Fruit fly (Drosophila melanogaster) whole organism, pupa: Measurements from ENCODE around the gene htl.
A peak's percentile ranks its signal among the peaks of the same experiment; 100 is the strongest.

Experiments used
- CG10348 ChIP-seq: fragments of 200-800 bp; sonication (Bioruptor generic); IDR thresholded peaks from 2 replicates; pipeline ENCODE4 v1.3.6; 2022; ENCODE audit warnings: missing biosample characterization, missing genetic modification characterization
- CG12605 ChIP-seq: fragments of 200-800 bp; sonication (Bioruptor generic); IDR thresholded peaks from 2 replicates; pipeline ENCODE4 v1.3.6; 2022; ENCODE audit warnings: missing biosample characterization, missing genetic modification characterization
- CG13204 ChIP-seq: fragments of 200-800 bp; sonication (Bioruptor generic); optimal IDR thresholded peaks from 2 replicates; lab custom pipeline; 2018; ENCODE audit warnings: missing biosample characterization, mild to moderate bottlenecking, missing genetic modification characterization, moderate library complexity
- CG14655 ChIP-seq: fragments of 200-800 bp; sonication (Bioruptor generic); optimal IDR thresholded peaks from 3 replicates; lab custom pipeline; 2017; ENCODE audit warnings: mild to moderate bottlenecking, missing biosample characterization, missing genetic modification reagents, missing genetic modification characterization
- CG15710 ChIP-seq: fragments of 200-800 bp; sonication (Bioruptor generic); optimal IDR thresholded peaks from 2 replicates; lab custom pipeline; 2018; ENCODE audit warnings: missing biosample characterization, mild to moderate bottlenecking, missing genetic modification characterization, moderate library complexity
- CG17806 ChIP-seq: fragments of 200-800 bp; sonication (Bioruptor generic); optimal IDR thresholded peaks from 2 replicates; lab custom pipeline; 2018; ENCODE audit warnings: missing biosample characterization, mild to moderate bottlenecking, missing genetic modification characterization, moderate library complexity
- CG32121 ChIP-seq: fragments of 200-800 bp; sonication (Bioruptor generic); IDR thresholded peaks from 2 replicates; pipeline ENCODE4 v1.3.6; 2022; ENCODE audit warnings: missing biosample characterization, missing genetic modification characterization
- CG34367 ChIP-seq: fragments of 200-800 bp; sonication (Bioruptor generic); optimal IDR thresholded peaks from 2 replicates; lab custom pipeline; 2018; ENCODE audit warnings: missing biosample characterization, mild to moderate bottlenecking, missing genetic modification characterization
- CG4496 ChIP-seq: fragments of 200-800 bp; sonication (Bioruptor generic); IDR thresholded peaks from 3 replicates; pipeline ENCODE4 v1.3.6; 2022; ENCODE audit warnings: missing biosample characterization, missing genetic modification characterization
- CG8159 ChIP-seq: fragments of 200-800 bp; sonication (Bioruptor generic); optimal IDR thresholded peaks from 3 replicates; lab custom pipeline; 2018; ENCODE audit warnings: missing biosample characterization, mild to moderate bottlenecking, missing genetic modification characterization, moderate library complexity
- CG8301 ChIP-seq: fragments of 200-800 bp; sonication (Bioruptor generic); optimal IDR thresholded peaks from 2 replicates; lab custom pipeline; 2018; ENCODE audit warnings: missing biosample characterization, mild to moderate bottlenecking, missing genetic modification characterization
- CG9948 ChIP-seq: fragments of 200-800 bp; sonication (Bioruptor generic); optimal IDR thresholded peaks from 2 replicates; lab custom pipeline; 2018; ENCODE audit warnings: missing biosample characterization, mild to moderate bottlenecking, missing genetic modification characterization, moderate library complexity
- D1 ChIP-seq: fragments of 200-800 bp; sonication (Bioruptor generic); optimal IDR thresholded peaks from 2 replicates; lab custom pipeline; 2018; ENCODE audit warnings: missing biosample characterization, mild to moderate bottlenecking, missing genetic modification characterization, moderate library complexity
- EcR ChIP-seq: fragments of 200-800 bp; sonication (Bioruptor generic); optimal IDR thresholded peaks from 3 replicates; lab custom pipeline; 2019; ENCODE audit warnings: missing biosample characterization, missing genetic modification characterization, mild to moderate bottlenecking, moderate library complexity, missing genetic modification reagents
- Ets98B ChIP-seq: fragments of 200-800 bp; sonication (Bioruptor generic); IDR thresholded peaks from 2 replicates; pipeline ENCODE4 v1.3.6; 2022; ENCODE audit warnings: missing biosample characterization, missing genetic modification characterization
- Pif1A ChIP-seq: fragments of 200-800 bp; sonication (Bioruptor generic); optimal IDR thresholded peaks from 3 replicates; lab custom pipeline; 2016; ENCODE audit warnings: missing biosample characterization, missing genetic modification characterization
- Pif1B ChIP-seq: fragments of 200-800 bp; sonication (Bioruptor generic); optimal IDR thresholded peaks from 3 replicates; lab custom pipeline; 2016; ENCODE audit warnings: missing biosample characterization, missing genetic modification characterization
- Snoo ChIP-seq: fragments of 200-800 bp; sonication (Bioruptor generic); optimal IDR thresholded peaks from 3 replicates; lab custom pipeline; 2017; ENCODE audit warnings: missing biosample characterization, mild to moderate bottlenecking, missing genetic modification characterization, inconsistent platforms
- fd96Ca ChIP-seq: fragments of 200-800 bp; sonication (Bioruptor generic); IDR thresholded peaks from 3 replicates; pipeline ENCODE4 v1.3.6; 2022; ENCODE audit warnings: missing biosample characterization, missing genetic modification characterization
- gl ChIP-seq: fragments of 200-800 bp; sonication (Bioruptor generic); optimal IDR thresholded peaks from 2 replicates; lab custom pipeline; 2018; ENCODE audit warnings: missing biosample characterization, mild to moderate bottlenecking, missing genetic modification characterization
- rn ChIP-seq: fragments of 200-800 bp; sonication (Bioruptor generic); IDR thresholded peaks from 2 replicates; pipeline ENCODE4 v1.3.6; 2022; ENCODE audit warnings: missing biosample characterization, missing genetic modification characterization

Gene htl

dm6 chr3R:18043579-18043978, 9.2 kb downstream of the htl start:
- TF ChIP-seq CG8301 (tag; lab: Kevin White, UChicago): no peak
- TF ChIP-seq CG15710 (tag; lab: Kevin White, UChicago): no peak
- no peak for TF ChIP-seq CG10348 (GFP tag; lab: Robert Waterston, UW)
- TF ChIP-seq, all 21 proteins: peak for 0

- no peak for TF ChIP-seq Snoo (tag; lab: Kevin White, UChicago)
- TF ChIP-seq CG4496 (GFP tag; lab: Robert Waterston, UW): 0 out of 3 replicates have a peak, but pooled peaks have one; percentile 29
- no peak for TF ChIP-seq gl (tag; lab: Kevin White, UChicago)
- no peak for TF ChIP-seq EcR (GFP tag; lab: Kevin White, UChicago)
- no peak for TF ChIP-seq Pif1B (GFP tag; lab: Kevin White, UChicago)
Observed at dm6 chr3R:18029105-18029504, 23.7 kb downstream of the htl start.

DNA sequence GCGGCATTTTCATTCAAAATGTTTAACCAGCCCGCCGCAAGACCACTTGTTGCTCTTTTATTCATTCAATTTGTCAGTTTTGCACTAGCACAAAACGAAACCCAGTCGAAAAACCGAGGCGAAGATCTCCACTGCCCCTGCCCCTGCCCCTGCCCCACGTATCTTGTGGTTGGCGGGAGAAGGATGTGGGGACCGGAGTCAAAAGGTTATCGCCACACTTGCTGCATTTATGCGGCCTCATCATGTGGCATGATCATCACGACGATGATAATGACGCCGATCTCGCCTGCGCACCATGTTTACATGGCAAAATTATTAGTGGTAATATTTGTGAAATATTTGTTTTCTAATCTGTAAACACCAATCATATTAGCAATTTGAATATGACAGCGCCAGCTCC, 25.0 kb downstream of the htl start:
- TF ChIP-seq rn (no peak), CG34367 (no peak), CG17806 (no peak), CG12605 (GFP tag; lab: Robert Waterston, UW) (no peak), EcR (GFP tag; lab: Kevin White, UChicago) (no peak), CG8159 (tag; lab: Kevin White, UChicago) (no peak), CG14655 (GFP tag; lab: Kevin White, UChicago) (no peak), Ets98B (no peak), CG4496 (GFP tag; lab: Robert Waterston, UW) (no peak), D1 (tag; lab: Kevin White, UChicago) (no peak), fd96Ca (no peak), CG32121 (GFP tag; lab: Robert Waterston, UW) (no peak), Pif1B (GFP tag; lab: Kevin White, UChicago) (no peak), gl (tag; lab: Kevin White, UChicago) (no peak), CG13204 (GFP tag; lab: Kevin White, UChicago) (no peak), Snoo (tag; lab: Kevin White, UChicago) (no peak), CG8301 (tag; lab: Kevin White, UChicago) (no peak), CG15710 (tag; lab: Kevin White, UChicago) (no peak), CG9948 (no peak), Pif1A (GFP tag; lab: Kevin White, UChicago) (no peak)

- no peak for TF ChIP-seq rn
- TF ChIP-seq Pif1A (GFP tag; lab: Kevin White, UChicago): no peak
- TF ChIP-seq CG15710 (tag; lab: Kevin White, UChicago): peak; percentile 36
- no peak for TF ChIP-seq fd96Ca
- TF ChIP-seq CG14655 (GFP tag; lab: Kevin White, UChicago): peak; percentile 59
- no peak for TF ChIP-seq EcR (GFP tag; lab: Kevin White, UChicago)
- TF ChIP-seq CG12605 (GFP tag; lab: Robert Waterston, UW): no peak
- TF ChIP-seq CG10348 (GFP tag; lab: Robert Waterston, UW): no peak
- TF ChIP-seq Pif1B (GFP tag; lab: Kevin White, UChicago): no peak
- no peak for TF ChIP-seq Ets98B
- TF ChIP-seq CG17806: peak; percentile 49
- TF ChIP-seq CG4496 (GFP tag; lab: Robert Waterston, UW): no peak
- no peak for TF ChIP-seq CG13204 (GFP tag; lab: Kevin White, UChicago)
- TF ChIP-seq D1 (tag; lab: Kevin White, UChicago): peak; percentile 24
- TF ChIP-seq CG34367: peak; percentile 17
- peak; percentile 4 for TF ChIP-seq CG8301 (tag; lab: Kevin White, UChicago)
- TF ChIP-seq gl (tag; lab: Kevin White, UChicago): no peak
- peak; percentile 56 for TF ChIP-seq CG8159 (tag; lab: Kevin White, UChicago)
- TF ChIP-seq CG32121 (GFP tag; lab: Robert Waterston, UW): no peak
- no peak for TF ChIP-seq Snoo (tag; lab: Kevin White, UChicago)
- peak; percentile 59 for TF ChIP-seq CG9948
Observed at dm6 chr3R:18027307-18027706, 25.5 kb downstream of the htl start.

DNA sequence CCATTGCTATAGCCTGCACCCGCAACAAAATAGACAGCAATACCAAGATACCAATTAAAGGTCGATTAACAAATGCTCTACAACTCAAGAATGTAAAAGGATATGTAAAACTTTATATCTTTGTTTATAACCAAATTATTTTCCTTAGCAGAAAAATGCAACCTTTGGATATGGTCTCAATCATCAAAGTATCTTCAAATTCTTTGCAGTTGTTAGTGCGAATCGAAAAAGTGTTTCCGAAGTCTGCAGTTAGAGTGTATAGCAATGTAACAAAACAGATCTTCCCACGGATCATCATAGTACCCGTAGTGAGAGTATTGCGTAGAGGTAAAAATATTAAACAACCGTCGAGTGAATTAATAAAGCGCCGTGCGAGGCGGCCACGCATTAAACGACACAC, 26.2 kb downstream of the htl start:
- TF ChIP-seq D1 (tag; lab: Kevin White, UChicago) (no peak), CG9948 (peak; percentile 24), CG13204 (GFP tag; lab: Kevin White, UChicago) (no peak), Snoo (tag; lab: Kevin White, UChicago) (no peak), fd96Ca (0 out of 3 replicates have a peak, but pooled peaks have one; percentile 14), CG34367 (no peak), EcR (GFP tag; lab: Kevin White, UChicago) (no peak), CG8159 (tag; lab: Kevin White, UChicago) (peak; percentile 37), rn (no peak), CG14655 (GFP tag; lab: Kevin White, UChicago) (peak; percentile 21), CG4496 (GFP tag; lab: Robert Waterston, UW) (no peak), Pif1B (GFP tag; lab: Kevin White, UChicago) (no peak), Ets98B (no peak), CG10348 (GFP tag; lab: Robert Waterston, UW) (no peak), gl (tag; lab: Kevin White, UChicago) (no peak), CG32121 (GFP tag; lab: Robert Waterston, UW) (no peak), CG12605 (GFP tag; lab: Robert Waterston, UW) (no peak), Pif1A (GFP tag; lab: Kevin White, UChicago) (no peak), CG8301 (tag; lab: Kevin White, UChicago) (no peak), CG17806 (peak; percentile 19), CG15710 (tag; lab: Kevin White, UChicago) (no peak)

DNA sequence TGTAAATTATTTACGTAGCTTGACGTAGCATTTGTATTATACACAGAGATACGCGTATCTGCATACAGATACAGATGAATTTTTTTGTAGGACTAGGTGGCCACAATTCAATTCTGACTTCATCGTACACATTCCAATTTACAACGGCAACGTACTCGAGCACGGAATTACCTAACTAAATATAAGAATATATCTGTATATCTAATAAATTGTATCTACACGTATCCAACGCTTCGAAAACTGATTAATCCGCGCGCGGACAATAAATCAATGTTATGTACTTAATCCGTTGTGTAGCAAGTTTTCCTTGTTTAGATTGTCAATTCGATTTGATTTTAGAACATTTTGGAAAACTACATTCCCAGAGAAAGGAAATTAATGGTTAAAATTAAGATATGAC, 29.4 kb downstream of the htl start, which contains the start of gene CG7794:
TSS of gene CG7794 (plus strand) at position 301 of the 400 bp plus-strand sequence.
- TF ChIP-seq Pif1B (GFP tag; lab: Kevin White, UChicago) (no peak), CG8301 (tag; lab: Kevin White, UChicago) (no peak), EcR (GFP tag; lab: Kevin White, UChicago) (no peak), rn (no peak), gl (tag; lab: Kevin White, UChicago) (no peak), CG10348 (GFP tag; lab: Robert Waterston, UW) (no peak), CG8159 (tag; lab: Kevin White, UChicago) (no peak), fd96Ca (no peak), Snoo (tag; lab: Kevin White, UChicago) (no peak)
